Fruit fly (Drosophila melanogaster) S2 (cell line): ENCODE results near the gene Syt14.

Experiments
- CG8478 ChIP-seq: fragments of >200 bp; optimal IDR thresholded peaks from 2 replicates; lab custom pipeline; 2018
- CTCF ChIP-seq, 2 experiments: fragments of >200 bp; optimal IDR thresholded peaks; 2 replicates each; lab custom pipeline; 2018

dm6 chr3R:4308708-4309107 is 10.2 kb downstream of the Syt14 start:
- no peak for TF ChIP-seq CG8478 (lab: Kevin White, UChicago)
- no peak for TF ChIP-seq CTCF (optimal IDR thresholded peaks at IDR 0.05; lab: Kevin White, UChicago)
